Worm (Caenorhabditis elegans) whole organism, L4 larva: ENCODE data around the gene lido-7.
A peak's percentile ranks its signal among the peaks of the same experiment; 100 is the strongest.

Experiments used
- F49E8.2 ChIP-seq: sonication (generic microtip); optimal IDR thresholded peaks from 2 replicates; lab custom pipeline; 2016; ENCODE audit warnings: missing compliant biosample characterization, mild to moderate bottlenecking, missing genetic modification characterization, borderline replicate concordance
- aha-1 ChIP-seq: fragments of 150-350 bp; peaks from one replicate; lab custom pipeline; 2014; ENCODE audit warnings: missing biosample characterization, missing genetic modification characterization
- lim-7 ChIP-seq: fragments of 200-800 bp; sonication (Bioruptor generic); IDR thresholded peaks from 2 replicates; pipeline ENCODE4 v1.3.6; 2022; ENCODE audit warnings: missing genetic modification characterization, missing compliant biosample characterization
- lin-15B ChIP-seq: fragments of 150-350 bp; sonication (generic microtip); optimal IDR thresholded peaks from 3 replicates; lab custom pipeline; 2014; ENCODE audit warnings: missing biosample characterization, missing genetic modification characterization
- mxl-2 ChIP-seq: fragments of 200-800 bp; sonication (Bioruptor generic); conservative IDR thresholded peaks from 2 replicates; pipeline ENCODE4 v1.3.6; 2022; ENCODE audit warnings: missing genetic modification reagents, missing genetic modification characterization, missing compliant biosample characterization
- nhr-11 ChIP-seq: fragments of 150-350 bp; optimal IDR thresholded peaks from 2 replicates; lab custom pipeline; 2014; ENCODE audit warnings: missing biosample characterization, missing genetic modification characterization
- nhr-6 ChIP-seq: fragments of 150-350 bp; optimal IDR thresholded peaks from 2 replicates; lab custom pipeline; 2014; ENCODE audit warnings: missing biosample characterization, missing genetic modification characterization
- pha-4 ChIP-seq, 2 experiments: fragments of 150-350 bp in 1 of 2; fragments of 200-800 bp in 1 of 2; sonication (Bioruptor generic) in 1 of 2; IDR thresholded peaks in 1 of 2; optimal IDR thresholded peaks in 1 of 2; 2 replicates each; pipeline versions ENCODE4 v1.3.6 to Lab custom; 2014 to 2022; ENCODE audit warnings: missing genetic modification characterization in 2 of 2, missing genetic modification reagents in 2 of 2, missing biosample characterization in 1 of 2, missing compliant biosample characterization in 1 of 2
- skn-1 ChIP-seq: fragments of 150-350 bp; optimal IDR thresholded peaks from 2 replicates; lab custom pipeline; 2014; ENCODE audit warnings: missing biosample characterization, missing genetic modification characterization
- unc-39 ChIP-seq: sonication (generic microtip); optimal IDR thresholded peaks from 2 replicates; lab custom pipeline; 2017; ENCODE audit warnings: missing biosample characterization, missing genetic modification characterization
- zag-1 ChIP-seq: fragments of 150-350 bp; optimal IDR thresholded peaks from 2 replicates; lab custom pipeline; 2014; ENCODE audit warnings: missing biosample characterization, missing genetic modification characterization
- ztf-11 ChIP-seq: fragments of 150-350 bp; optimal IDR thresholded peaks from 2 replicates; lab custom pipeline; 2014; ENCODE audit warnings: missing biosample characterization, missing genetic modification characterization

DNA sequence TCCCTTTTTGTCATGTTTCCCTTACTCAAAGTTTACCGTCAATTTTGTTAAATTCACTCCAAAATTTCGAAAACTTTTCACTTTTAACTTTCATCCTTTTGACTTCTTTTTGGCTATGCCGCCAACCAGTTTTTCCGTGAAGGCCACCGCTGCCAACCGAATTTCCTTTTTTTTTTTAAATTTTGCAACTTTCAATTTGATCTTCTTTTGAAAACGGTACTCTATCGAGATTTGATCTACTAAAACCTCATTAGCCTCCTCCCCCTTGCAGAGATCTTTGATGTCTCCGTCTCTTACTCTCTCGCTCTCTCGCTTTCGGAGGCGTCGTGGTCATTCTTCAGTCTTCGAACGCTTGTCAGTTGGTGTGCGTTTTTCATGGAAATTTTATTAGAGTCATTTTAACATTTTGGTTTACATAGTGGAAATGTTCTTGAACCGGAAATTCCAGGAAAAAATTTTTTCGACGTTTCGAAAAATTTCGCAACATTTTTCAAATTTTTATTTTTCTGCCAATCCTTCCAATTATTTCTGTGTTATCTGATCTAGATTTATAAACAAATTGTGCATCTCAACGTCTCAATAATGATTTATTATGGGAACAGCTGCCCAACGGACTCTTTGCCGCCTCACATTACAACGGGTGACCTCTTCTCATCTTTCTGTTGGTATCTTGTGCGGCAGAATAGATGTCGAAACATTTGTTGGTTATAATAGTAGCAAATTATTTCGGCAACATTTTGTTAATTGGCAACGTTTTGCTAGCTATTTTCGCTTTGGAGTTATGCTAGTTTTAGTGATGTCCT lies 6.7 kb downstream of the lido-7 start:
- no peak for TF ChIP-seq mxl-2
- TF ChIP-seq aha-1 (tag; lab: Kevin White, UChicago): peak; percentile 77
- TF ChIP-seq F49E8.2 (tag; lab: Kevin White, UChicago): no peak
- no peak for TF ChIP-seq skn-1
- no peak for TF ChIP-seq nhr-6
- no peak for TF ChIP-seq lim-7 (GFP tag; lab: Robert Waterston, UW)
- no peak for TF ChIP-seq ztf-11 (tag; lab: Kevin White, UChicago)
- no peak for TF ChIP-seq nhr-11 (tag; lab: Kevin White, UChicago)
- no peak for TF ChIP-seq pha-4 (GFP tag; IDR thresholded peaks at IDR 0.05; lab: Robert Waterston, UW)
- no peak for TF ChIP-seq pha-4 (tag; optimal IDR thresholded peaks at IDR 0.05; lab: Kevin White, UChicago)
- TF ChIP-seq lin-15B (tag; lab: Kevin White, UChicago): no peak
- TF ChIP-seq zag-1 (tag; lab: Kevin White, UChicago): no peak
- TF ChIP-seq unc-39 (tag; lab: Kevin White, UChicago): no peak
